Worm (Caenorhabditis elegans): Measurements from ENCODE around the gene F53F4.15.

F53F4.15 gene

ce11 chrV:13660660-13661325 is 40.0 kb downstream of the F53F4.15 start, which contains the start of gene letm-1 (continued):
- TF ChIP-seq lin-35 (GFP tag; optimal IDR thresholded peaks at IDR 0.05) (peak; percentile 17 to 54), nhr-85 (tag) (peak; percentile 76), nhr-20 (tag; optimal IDR thresholded peaks at IDR 0.05) (peak; percentile 52), rnt-1 (tag; optimal IDR thresholded peaks at IDR 0.05) (no peak), mdl-1 (tag; optimal IDR thresholded peaks at IDR 0.05) (peak in 1 of 2 experiments; percentile 48), hpl-2 (GFP tag; optimal IDR thresholded peaks at IDR 0.05) (no peak), lin-13 (GFP tag; optimal IDR thresholded peaks at IDR 0.05) (no peak), C04F5.9 (tag; optimal IDR thresholded peaks at IDR 0.05) (no peak), xbp-1 (tag; optimal IDR thresholded peaks at IDR 0.05) (no peak), fos-1 (tag; optimal IDR thresholded peaks at IDR 0.05) (no peak), ceh-82 (tag; optimal IDR thresholded peaks at IDR 0.05) (no peak), hlh-4 (tag; optimal IDR thresholded peaks at IDR 0.05) (no peak), ztf-4 (tag; optimal IDR thresholded peaks at IDR 0.05) (no peak)

ce11 chrV:13664340-13664916 is 43.7 kb downstream of the F53F4.15 start:
- TF ChIP-seq ceh-88 (GFP tag; IDR thresholded peaks at IDR 0.05) (no peak), pax-3 (tag; optimal IDR thresholded peaks at IDR 0.05) (peak; percentile 19), efl-3 (GFP tag; optimal IDR thresholded peaks at IDR 0.05) (no peak), mdl-1 (tag; optimal IDR thresholded peaks at IDR 0.05) (peak in 1 of 2 experiments; percentile 33), alr-1 (tag; optimal IDR thresholded peaks at IDR 0.05; ENCODE audit: borderline replicate concordance) (no peak), nhr-85 (tag) (peak; percentile 44), ces-1 (GFP tag; optimal IDR thresholded peaks at IDR 0.05) (no peak), efl-1 (optimal IDR thresholded peaks at IDR 0.05) (peak; percentile 54 to 65), efl-1 (GFP tag; optimal IDR thresholded peaks at IDR 0.05 in 1 of 2) (peak; percentile 61 to 96), swsn-7 (tag; optimal IDR thresholded peaks at IDR 0.05) (peak; percentile 3), ama-1 (optimal IDR thresholded peaks at IDR 0.05) (peak; percentile 45), snu-23 (GFP tag; optimal IDR thresholded peaks at IDR 0.05) (peak; percentile 24), unc-86 (tag; optimal IDR thresholded peaks at IDR 0.05) (no peak), lin-15B (tag; optimal IDR thresholded peaks at IDR 0.05) (peak; percentile 3), jun-1 (tag; optimal IDR thresholded peaks at IDR 0.05) (peak; percentile 10), nhr-71 (tag; optimal IDR thresholded peaks at IDR 0.05) (peak; percentile 48), lin-14 (GFP tag; optimal IDR thresholded peaks at IDR 0.05) (peak; percentile 18), nhr-47 (tag; optimal IDR thresholded peaks at IDR 0.05) (peak; percentile 43), sox-4 (tag; optimal IDR thresholded peaks at IDR 0.05) (no peak), egl-27 (tag; optimal IDR thresholded peaks at IDR 0.05) (no peak), rnt-1 (tag; optimal IDR thresholded peaks at IDR 0.05) (peak; percentile 26), mab-9 (GFP tag; IDR thresholded peaks at IDR 0.05) (no peak), pqm-1 (tag; optimal IDR thresholded peaks at IDR 0.05) (no peak), lsy-2 (tag; optimal IDR thresholded peaks at IDR 0.05) (peak in 1 of 2 experiments; percentile 25), nhr-90 (tag; optimal IDR thresholded peaks at IDR 0.05; ENCODE audit: poor library complexity) (peak; percentile 36), dpl-1 (GFP tag; optimal IDR thresholded peaks at IDR 0.05) (peak; percentile 48 to 77 (median 69)), lin-35 (GFP tag; optimal IDR thresholded peaks at IDR 0.05) (peak; percentile 45 to 67), tbx-2 (tag; optimal IDR thresholded peaks at IDR 0.05) (peak; percentile 7), unc-130 (tag; optimal IDR thresholded peaks at IDR 0.05) (no peak), nhr-237 (tag; optimal IDR thresholded peaks at IDR 0.05) (no peak), fkh-8 (tag; optimal IDR thresholded peaks at IDR 0.05) (peak; percentile 34)

All from whole organism, L1 larva.